Worm (Caenorhabditis elegans) whole organism, L4 larva: ENCODE results near the gene ger-1.

Experiments
- T20F7.1 ChIP-seq: fragments of 200-800 bp; sonication (Bioruptor generic); optimal IDR thresholded peaks from 2 replicates; lab custom pipeline; 2018; ENCODE audit warnings: mild to moderate bottlenecking, missing genetic modification characterization, missing compliant biosample characterization
- ZK337.2 ChIP-seq: fragments of 200-800 bp; sonication (Bioruptor generic); IDR thresholded peaks from 2 replicates; pipeline ENCODE4 v1.3.6; 2022; ENCODE audit warnings: missing genetic modification reagents, missing genetic modification characterization, missing compliant biosample characterization
- fkh-10 ChIP-seq: fragments of 150-350 bp; optimal IDR thresholded peaks from 2 replicates; lab custom pipeline; 2014; ENCODE audit warnings: missing biosample characterization, missing genetic modification reagents, missing genetic modification characterization
- hlh-11 ChIP-seq: fragments of 200-800 bp; sonication (Bioruptor generic); optimal IDR thresholded peaks from 2 replicates; lab custom pipeline; 2018; ENCODE audit warnings: mild to moderate bottlenecking, missing genetic modification characterization, missing compliant biosample characterization
- lin-13 ChIP-seq: fragments of 150-350 bp; optimal IDR thresholded peaks from 2 replicates; lab custom pipeline; 2014; ENCODE audit warnings: missing biosample characterization, missing genetic modification reagents, missing genetic modification characterization
- lin-15B ChIP-seq: fragments of 150-350 bp; sonication (generic microtip); optimal IDR thresholded peaks from 3 replicates; lab custom pipeline; 2014; ENCODE audit warnings: missing biosample characterization, missing genetic modification characterization
- mdl-1 ChIP-seq, 2 experiments: fragments of 150-350 bp in 1 of 2; sonication (generic microtip) in 1 of 2; optimal IDR thresholded peaks; 2 replicates each; lab custom pipeline; 2014 to 2017; ENCODE audit warnings: missing biosample characterization in 2 of 2, missing genetic modification characterization in 2 of 2
- nhr-11 ChIP-seq: fragments of 150-350 bp; optimal IDR thresholded peaks from 2 replicates; lab custom pipeline; 2014; ENCODE audit warnings: missing biosample characterization, missing genetic modification characterization
- pqm-1 ChIP-seq: sonication (generic microtip); optimal IDR thresholded peaks from 2 replicates; lab custom pipeline; 2017; ENCODE audit warnings: missing biosample characterization, missing genetic modification characterization
- skn-1 ChIP-seq: fragments of 150-350 bp; optimal IDR thresholded peaks from 2 replicates; lab custom pipeline; 2014; ENCODE audit warnings: missing biosample characterization, missing genetic modification characterization
- spr-1 ChIP-seq: sonication (generic microtip); optimal IDR thresholded peaks from 2 replicates; lab custom pipeline; 2016; ENCODE audit warnings: mild to moderate bottlenecking, missing genetic modification characterization, missing compliant biosample characterization
- unc-39 ChIP-seq: sonication (generic microtip); optimal IDR thresholded peaks from 2 replicates; lab custom pipeline; 2017; ENCODE audit warnings: missing biosample characterization, missing genetic modification characterization
- zag-1 ChIP-seq: fragments of 150-350 bp; optimal IDR thresholded peaks from 2 replicates; lab custom pipeline; 2014; ENCODE audit warnings: missing biosample characterization, missing genetic modification characterization
- ztf-11 ChIP-seq: fragments of 150-350 bp; optimal IDR thresholded peaks from 2 replicates; lab custom pipeline; 2014; ENCODE audit warnings: missing biosample characterization, missing genetic modification characterization

DNA sequence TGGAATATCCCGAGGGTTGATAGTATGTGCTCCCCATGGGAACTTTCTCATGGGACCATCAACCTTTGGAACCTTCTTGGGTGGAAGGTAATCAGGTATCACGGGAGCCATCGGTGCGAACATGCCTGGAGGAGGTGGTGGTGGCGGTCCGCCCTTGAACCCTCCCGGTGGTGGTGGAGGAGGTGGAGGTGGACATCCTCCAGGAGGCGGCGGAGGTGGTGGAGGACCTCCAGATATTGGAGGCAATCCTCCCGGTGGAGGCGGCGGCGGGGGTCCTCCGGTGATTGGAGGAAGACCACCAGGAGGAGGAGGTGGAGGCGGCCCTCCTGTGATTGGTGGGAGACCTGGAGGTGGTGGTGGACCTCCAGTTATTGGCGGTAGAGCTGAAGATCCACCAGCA, 41.4 kb downstream of the ger-1 start:
- no peak for TF ChIP-seq zag-1 (tag; lab: Kevin White, UChicago)
- no peak for TF ChIP-seq ztf-11
- no peak for TF ChIP-seq hlh-11 (tag; lab: Kevin White, UChicago)
- TF ChIP-seq ZK337.2 (GFP tag; lab: Robert Waterston, UW), result no peak
- TF ChIP-seq T20F7.1, result no peak
- no peak for TF ChIP-seq spr-1 (tag; lab: Kevin White, UChicago)
- TF ChIP-seq lin-15B (tag; lab: Kevin White, UChicago), result no peak
- TF ChIP-seq skn-1 (tag; lab: Kevin White, UChicago), result no peak
- TF ChIP-seq fkh-10 (GFP tag; lab: Kevin White, UChicago), result no peak
- no peak for TF ChIP-seq unc-39 (tag; lab: Kevin White, UChicago)
- no peak for TF ChIP-seq pqm-1 (tag; lab: Kevin White, UChicago)
- no peak for TF ChIP-seq nhr-11 (tag; lab: Kevin White, UChicago)
- no peak for TF ChIP-seq mdl-1 (tag; optimal IDR thresholded peaks at IDR 0.05; lab: Kevin White, UChicago)
- no peak for TF ChIP-seq lin-13 (GFP tag; lab: Kevin White, UChicago)
